Worm (Caenorhabditis elegans): Measurements from ENCODE around the gene Y38H6C.13.

Gene Y38H6C.13

ce11 chrV:20527493-20527892, at the start of gene Y38H6C.13:
Gene Y38H6C.13 (plus strand): TSS chrV:20527793.
- TF ChIP-seq W03F9.2 (tag; optimal IDR thresholded peaks at IDR 0.05) (no peak), him-1 (tag; optimal IDR thresholded peaks at IDR 0.05) (no peak), dao-5 (tag; optimal IDR thresholded peaks at IDR 0.05) (no peak)

ce11 chrV:20479013-20479739, 48.4 kb upstream of the Y38H6C.13 start, which contains the start of the genes calf-1 and rpl-2:
Gene calf-1 (minus strand): TSS chrV:20479089.
Gene rpl-2 (plus strand): TSS chrV:20479689.
- TF ChIP-seq dao-5 (tag; optimal IDR thresholded peaks at IDR 0.05) (no peak), W03F9.2 (tag; optimal IDR thresholded peaks at IDR 0.05) (peak; percentile 33)

- TF ChIP-seq him-1 (tag; optimal IDR thresholded peaks at IDR 0.05), result no peak
- no peak for TF ChIP-seq dao-5 (tag; optimal IDR thresholded peaks at IDR 0.05)
- TF ChIP-seq W03F9.2 (tag; optimal IDR thresholded peaks at IDR 0.05), result no peak
Observed at ce11 chrV:20480790-20481189, 46.8 kb upstream of the Y38H6C.13 start.

- TF ChIP-seq W03F9.2 (tag; optimal IDR thresholded peaks at IDR 0.05), result no peak
- TF ChIP-seq dao-5 (tag; optimal IDR thresholded peaks at IDR 0.05), result no peak
- no peak for TF ChIP-seq him-1 (tag; optimal IDR thresholded peaks at IDR 0.05)
Observed at ce11 chrV:20485285-20485684, 42.3 kb upstream of the Y38H6C.13 start, which contains the start of gene dhcr-7. Gene dhcr-7 (minus strand): TSS chrV:20485385.

- TF ChIP-seq dao-5 (tag; optimal IDR thresholded peaks at IDR 0.05) (no peak), him-1 (tag; optimal IDR thresholded peaks at IDR 0.05) (no peak), W03F9.2 (tag; optimal IDR thresholded peaks at IDR 0.05) (no peak)
Observed at ce11 chrV:20486549-20486948, 41.0 kb upstream of the Y38H6C.13 start.

ce11 chrV:20489102-20489501, 38.5 kb upstream of the Y38H6C.13 start, which contains the start of gene srbc-78:
Gene srbc-78 (minus strand): TSS chrV:20489202.
- TF ChIP-seq dao-5 (tag; optimal IDR thresholded peaks at IDR 0.05) (no peak), W03F9.2 (tag; optimal IDR thresholded peaks at IDR 0.05) (no peak), him-1 (tag; optimal IDR thresholded peaks at IDR 0.05) (no peak)

- no peak for TF ChIP-seq dao-5 (tag; optimal IDR thresholded peaks at IDR 0.05)
- no peak for TF ChIP-seq him-1 (tag; optimal IDR thresholded peaks at IDR 0.05)
- TF ChIP-seq W03F9.2 (tag; optimal IDR thresholded peaks at IDR 0.05), result no peak
Observed at ce11 chrV:20492385-20492784, 35.2 kb upstream of the Y38H6C.13 start, which contains the start of gene srbc-79. Gene srbc-79 (minus strand): TSS chrV:20492485.

- TF ChIP-seq dao-5 (tag; optimal IDR thresholded peaks at IDR 0.05) (no peak), W03F9.2 (tag; optimal IDR thresholded peaks at IDR 0.05) (no peak), him-1 (tag; optimal IDR thresholded peaks at IDR 0.05) (no peak)
Observed at ce11 chrV:20493271-20494231, 34.0 kb upstream of the Y38H6C.13 start, which contains the start of gene B0250.5. Gene B0250.5 (plus strand): TSS chrV:20493924.

- no peak for TF ChIP-seq him-1 (tag; optimal IDR thresholded peaks at IDR 0.05)
- no peak for TF ChIP-seq dao-5 (tag; optimal IDR thresholded peaks at IDR 0.05)
- no peak for TF ChIP-seq W03F9.2 (tag; optimal IDR thresholded peaks at IDR 0.05)
Observed at ce11 chrV:20497537-20497936, 30.1 kb upstream of the Y38H6C.13 start.

ce11 chrV:20498980-20499379, 28.6 kb upstream of the Y38H6C.13 start, which contains the start of gene dct-16:
Gene dct-16 (minus strand): TSS chrV:20499057.
- TF ChIP-seq W03F9.2 (tag; optimal IDR thresholded peaks at IDR 0.05) (no peak), dao-5 (tag; optimal IDR thresholded peaks at IDR 0.05) (no peak), him-1 (tag; optimal IDR thresholded peaks at IDR 0.05) (no peak)

ce11 chrV:20499642-20500041, 28.0 kb upstream of the Y38H6C.13 start:
- TF ChIP-seq him-1 (tag; optimal IDR thresholded peaks at IDR 0.05) (no peak), W03F9.2 (tag; optimal IDR thresholded peaks at IDR 0.05) (no peak), dao-5 (tag; optimal IDR thresholded peaks at IDR 0.05) (no peak)

ce11 chrV:20500405-20500804, 27.2 kb upstream of the Y38H6C.13 start, which contains the start of gene dct-14:
Gene dct-14 (minus strand): TSS chrV:20500505.
- TF ChIP-seq dao-5 (tag; optimal IDR thresholded peaks at IDR 0.05) (no peak), W03F9.2 (tag; optimal IDR thresholded peaks at IDR 0.05) (no peak), him-1 (tag; optimal IDR thresholded peaks at IDR 0.05) (no peak)

- no peak for TF ChIP-seq him-1 (tag; optimal IDR thresholded peaks at IDR 0.05)
- TF ChIP-seq dao-5 (tag; optimal IDR thresholded peaks at IDR 0.05), result no peak
- TF ChIP-seq W03F9.2 (tag; optimal IDR thresholded peaks at IDR 0.05), result no peak
Observed at ce11 chrV:20504997-20505396, 22.6 kb upstream of the Y38H6C.13 start, which contains the start of gene Y38H6C.4. Gene Y38H6C.4 (minus strand): TSS chrV:20505097.
